Worm (Caenorhabditis elegans) whole organism, L1 larva: ENCODE results near the gene cul-5.

Experiments used
- ces-1 ChIP-seq: fragments of 150-350 bp; optimal IDR thresholded peaks from 2 replicates; lab custom pipeline; 2014; ENCODE audit warnings: missing biosample characterization, missing genetic modification reagents, missing genetic modification characterization
- lin-39 ChIP-seq: fragments of 150-350 bp; optimal IDR thresholded peaks from 2 replicates; lab custom pipeline; 2014; ENCODE audit warnings: missing biosample characterization, missing genetic modification reagents, missing genetic modification characterization
- nhr-85 ChIP-seq: sonication (generic microtip); peaks from one replicate; lab custom pipeline; 2016; ENCODE audit warnings: missing genetic modification characterization, inconsistent platforms, missing compliant biosample characterization
- nhr-90 ChIP-seq: sonication (generic microtip); optimal IDR thresholded peaks from 2 replicates; lab custom pipeline; 2016; ENCODE audit warnings: mild to moderate bottlenecking, missing genetic modification characterization, missing compliant biosample characterization; ENCODE audit not compliant: poor library complexity
- snpc-4 ChIP-seq: fragments of 150-350 bp; optimal IDR thresholded peaks from 2 replicates; lab custom pipeline; 2014; ENCODE audit warnings: missing biosample characterization, missing genetic modification characterization

DNA sequence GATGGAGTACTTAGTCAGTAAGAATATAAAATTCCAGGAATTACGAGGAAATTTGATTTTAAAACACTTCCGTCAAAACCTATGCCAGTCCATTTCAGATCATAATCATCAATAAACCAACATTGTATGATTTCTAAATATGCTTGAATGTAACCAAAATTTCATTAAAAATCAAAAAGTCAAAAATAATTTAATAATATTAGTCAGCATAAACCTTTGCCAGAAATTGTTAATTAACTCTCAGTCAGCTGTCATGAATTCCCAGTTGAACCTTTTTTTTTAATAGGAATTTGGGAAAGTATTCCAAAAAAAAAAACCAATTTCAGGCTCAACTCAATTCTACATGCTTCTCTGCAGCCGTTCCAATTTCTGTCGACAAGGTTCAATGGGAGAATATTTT is 31.0 kb upstream of the cul-5 start, which contains the start of gene srsx-26:
- TF ChIP-seq snpc-4 (tag; lab: Kevin White, UChicago) (no peak), nhr-85 (tag; lab: Kevin White, UChicago) (no peak), nhr-90 (tag; lab: Kevin White, UChicago) (no peak), lin-39 (tag; lab: Kevin White, UChicago) (no peak), ces-1 (GFP tag; lab: Kevin White, UChicago) (no peak)
